Fruit fly (Drosophila melanogaster): ENCODE measurements around the gene Ir94c.

DNA sequence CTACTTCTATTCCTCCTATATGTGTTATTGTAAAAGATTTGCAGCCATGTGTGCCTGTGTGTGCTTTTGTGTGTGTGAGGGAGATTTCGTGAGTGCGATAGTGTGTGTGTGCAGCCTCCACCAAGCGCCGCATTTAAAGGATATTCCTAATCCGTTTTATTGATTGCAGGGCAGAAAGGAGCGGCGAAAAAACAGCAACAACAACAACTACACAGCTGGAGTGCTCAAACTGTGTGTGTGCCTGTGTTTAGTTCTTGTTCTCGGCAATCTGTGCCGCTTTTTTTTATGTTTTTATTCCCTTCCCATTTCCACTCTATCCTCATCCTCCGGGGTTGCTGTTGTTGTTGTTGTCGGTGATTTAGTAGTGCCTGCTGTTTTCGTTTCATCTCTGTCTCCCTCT, 15.2 kb upstream of the Ir94c start:
- TF ChIP-seq pan (optimal IDR thresholded peaks at IDR 0.05) (no peak), EcR (GFP tag; optimal IDR thresholded peaks at IDR 0.05) (no peak), CG8478 (optimal IDR thresholded peaks at IDR 0.05) (no peak), psq (optimal IDR thresholded peaks at IDR 0.05) (no peak), usp (GFP tag; optimal IDR thresholded peaks at IDR 0.05) (no peak)

All from whole organism.